Worm (Caenorhabditis elegans): ENCODE measurements around the gene cdh-12.
A peak's percentile ranks its signal among the peaks of the same experiment; 100 is the strongest.

cdh-12 gene

ce11 chrIII:1225116-1225515 lies 73.3 kb downstream of the cdh-12 start:
- TF ChIP-seq F26F4.8 (GFP tag; conservative IDR thresholded peaks at IDR 0.05) (no peak), dpl-1 (GFP tag; optimal IDR thresholded peaks at IDR 0.05) (no peak), set-16 (GFP tag; IDR thresholded peaks at IDR 0.05) (peak; percentile 49; the same call in 1 of the 2 replicates), ceh-62 (tag; optimal IDR thresholded peaks at IDR 0.05) (no peak)

DNA sequence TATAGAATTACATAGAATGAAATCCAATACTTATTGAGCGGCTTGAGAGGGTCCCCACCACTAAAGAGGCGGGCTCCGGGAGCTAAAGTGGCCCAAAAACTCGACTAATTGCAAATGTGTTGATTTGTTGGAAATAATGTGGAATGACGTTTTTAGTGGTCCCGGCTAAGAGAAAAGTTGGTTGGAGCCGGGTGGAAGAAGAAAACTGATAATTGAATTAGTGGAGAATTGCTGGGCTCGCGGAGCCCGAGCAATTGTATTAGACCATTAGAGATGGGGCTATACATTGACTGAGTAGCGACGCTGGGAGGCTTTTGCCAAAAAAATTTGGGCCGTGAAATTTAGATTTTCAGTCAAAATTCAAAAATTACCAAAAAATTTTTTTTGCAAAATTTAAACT lies 73.8 kb downstream of the cdh-12 start:
- no peak for TF ChIP-seq ceh-44 (GFP tag; IDR thresholded peaks at IDR 0.05)
- TF ChIP-seq ztf-7 (tag; optimal IDR thresholded peaks at IDR 0.05), result no peak
- TF ChIP-seq F49E8.2 (tag; optimal IDR thresholded peaks at IDR 0.05; ENCODE audit: borderline replicate concordance), result no peak
- TF ChIP-seq set-16 (GFP tag; IDR thresholded peaks at IDR 0.05), result no peak
- TF ChIP-seq F44E2.7 (GFP tag; IDR thresholded peaks at IDR 0.05), result no peak
- TF ChIP-seq lin-13 (GFP tag; optimal IDR thresholded peaks at IDR 0.05), result no peak
- no peak for TF ChIP-seq Y105C5A.15 (GFP tag; IDR thresholded peaks at IDR 0.05)
- TF ChIP-seq nhr-42 (GFP tag; IDR thresholded peaks at IDR 0.05), result no peak
- TF ChIP-seq ceh-82 (tag; optimal IDR thresholded peaks at IDR 0.05), result no peak
- TF ChIP-seq zfp-3 (GFP tag; conservative IDR thresholded peaks at IDR 0.05), result no peak
- TF ChIP-seq gei-8 (GFP tag; optimal IDR thresholded peaks at IDR 0.05), result no peak
- no peak for TF ChIP-seq fkh-10 (GFP tag; optimal IDR thresholded peaks at IDR 0.05)
- TF ChIP-seq hmg-1.1 (GFP tag; IDR thresholded peaks at IDR 0.05), result no peak

DNA sequence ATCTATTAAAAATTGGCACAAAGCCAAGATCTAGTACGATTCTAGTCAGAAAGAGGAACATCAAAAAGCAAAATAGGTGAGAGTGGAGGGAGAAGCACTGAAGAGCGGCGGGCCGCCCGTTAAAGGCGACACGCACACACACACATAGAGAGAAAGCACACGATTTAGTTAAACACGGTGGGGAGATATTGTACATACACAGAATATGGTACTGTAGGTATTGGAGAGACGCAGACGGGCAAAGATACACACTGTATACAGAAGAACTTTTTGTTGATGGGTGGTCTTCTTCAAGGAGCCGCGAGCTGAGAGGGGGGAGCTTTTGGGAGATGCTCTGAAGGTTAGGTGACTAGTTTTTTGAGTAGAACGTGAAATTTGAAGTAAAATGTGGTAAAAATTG lies 74.4 kb downstream of the cdh-12 start:
- TF ChIP-seq pqm-1 (tag; optimal IDR thresholded peaks at IDR 0.05) (peak; percentile 46), nhr-6 (tag; optimal IDR thresholded peaks at IDR 0.05) (peak; percentile 61), hlh-11 (tag; optimal IDR thresholded peaks at IDR 0.05) (peak; percentile 21), php-3 (GFP tag; IDR thresholded peaks at IDR 0.05) (0 out of 2 replicates have a peak, but pooled peaks have one; percentile 51), F49E8.2 (tag; optimal IDR thresholded peaks at IDR 0.05; ENCODE audit: borderline replicate concordance) (no peak), F10B5.3 (tag; optimal IDR thresholded peaks at IDR 0.05) (no peak), Y5F2A.4 (GFP tag; optimal IDR thresholded peaks at IDR 0.05) (no peak), ZK337.2 (GFP tag; IDR thresholded peaks at IDR 0.05) (no peak), spr-3 (GFP tag; optimal IDR thresholded peaks at IDR 0.05) (no peak), mes-2 (tag; optimal IDR thresholded peaks at IDR 0.05; ENCODE audit: poor library complexity, severe bottlenecking) (peak; percentile 0), snpc-1.2 (GFP tag; IDR thresholded peaks at IDR 0.05) (no peak), mdt-29 (GFP tag; IDR thresholded peaks at IDR 0.05) (no peak), zip-11 (GFP tag; IDR thresholded peaks at IDR 0.05) (no peak), tra-1 (GFP tag; IDR thresholded peaks at IDR 0.05) (no peak), nhr-77 (tag; optimal IDR thresholded peaks at IDR 0.05) (no peak), D1046.2 (GFP tag; IDR thresholded peaks at IDR 0.05) (0 out of 2 replicates have a peak, but pooled peaks have one; percentile 44), pha-4 (GFP tag; IDR thresholded peaks at IDR 0.05) (no peak), pha-4 (tag; optimal IDR thresholded peaks at IDR 0.05) (peak; percentile 84), nhr-111 (GFP tag; optimal IDR thresholded peaks at IDR 0.05) (no peak), dve-1 (tag; optimal IDR thresholded peaks at IDR 0.05; ENCODE audit: insufficient read depth) (peak; percentile 9), egl-27 (tag; optimal IDR thresholded peaks at IDR 0.05) (no peak), nhr-48 (tag; optimal IDR thresholded peaks at IDR 0.05) (no peak), vab-7 (GFP tag; IDR thresholded peaks at IDR 0.05) (no peak), sdz-12 (GFP tag; optimal IDR thresholded peaks at IDR 0.05) (no peak), ceh-28 (tag; optimal IDR thresholded peaks at IDR 0.05) (no peak), ctbp-1 (GFP tag; IDR thresholded peaks at IDR 0.05) (no peak), nhr-10 (tag; optimal IDR thresholded peaks at IDR 0.05) (no peak), ceh-62 (tag; optimal IDR thresholded peaks at IDR 0.05) (no peak), ama-1 (optimal IDR thresholded peaks at IDR 0.05) (no peak), aly-2 (tag; optimal IDR thresholded peaks at IDR 0.05) (no peak), nhr-28 (tag; optimal IDR thresholded peaks at IDR 0.05) (peak; percentile 41), unc-39 (tag; optimal IDR thresholded peaks at IDR 0.05) (no peak), daf-19 (GFP tag; conservative IDR thresholded peaks at IDR 0.05) (no peak), dpl-1 (GFP tag; optimal IDR thresholded peaks at IDR 0.05) (no peak), zfp-2 (tag; optimal IDR thresholded peaks at IDR 0.05) (no peak), Y48G9A.11 (GFP tag; IDR thresholded peaks at IDR 0.05) (no peak), lim-7 (GFP tag; IDR thresholded peaks at IDR 0.05) (no peak)

All from whole organism, L4 larva.